Fruit fly (Drosophila melanogaster): ENCODE measurements around the gene Ran-like.

- TF ChIP-seq CG8478 (optimal IDR thresholded peaks at IDR 0.05): no peak
- TF ChIP-seq CTCF (optimal IDR thresholded peaks at IDR 0.05): no peak
Measured at dm6 chr3L:15523806-15524346, 38.7 kb upstream of the Ran-like start, which contains the start of gene CG7945.

All from S2 (cell line).